Worm (Caenorhabditis elegans) whole organism, early embryonic: Measurements from ENCODE around the gene K02D10.8.

Source experiments
- B0310.2 ChIP-seq: sonication (generic microtip); optimal IDR thresholded peaks from 2 replicates; lab custom pipeline; 2016; ENCODE audit warnings: mild to moderate bottlenecking, missing genetic modification characterization, missing compliant biosample characterization
- F13C5.2 ChIP-seq: sonication (generic microtip); optimal IDR thresholded peaks from 2 replicates; lab custom pipeline; 2017; ENCODE audit warnings: mild to moderate bottlenecking, missing genetic modification characterization, inconsistent platforms, missing compliant biosample characterization
- aly-1 ChIP-seq: sonication (generic microtip); optimal IDR thresholded peaks from 2 replicates; lab custom pipeline; 2016; ENCODE audit warnings: missing genetic modification characterization, missing compliant biosample characterization
- ama-1 ChIP-seq: fragments of 150-350 bp; optimal IDR thresholded peaks from 2 replicates; lab custom pipeline; 2014
- ceh-13 ChIP-seq: fragments of 200-800 bp; sonication (Bioruptor generic); optimal IDR thresholded peaks from 2 replicates; lab custom pipeline; 2018; ENCODE audit warnings: mild to moderate bottlenecking, missing genetic modification characterization, missing compliant biosample characterization
- ceh-36 ChIP-seq: sonication (generic microtip); optimal IDR thresholded peaks from 2 replicates; lab custom pipeline; 2016; ENCODE audit warnings: missing genetic modification characterization, inconsistent platforms, missing compliant biosample characterization
- ets-7 ChIP-seq: sonication (generic microtip); optimal IDR thresholded peaks from 2 replicates; lab custom pipeline; 2016; ENCODE audit warnings: missing genotype, missing genetic modification characterization, missing compliant biosample characterization
- flt-1 ChIP-seq: fragments of 200-800 bp; sonication (Bioruptor generic); IDR thresholded peaks from 2 replicates; pipeline ENCODE4 v1.3.6; 2022; ENCODE audit warnings: missing genetic modification characterization, missing compliant biosample characterization
- hmbx-1 ChIP-seq: sonication (generic microtip); optimal IDR thresholded peaks from 2 replicates; lab custom pipeline; 2016; ENCODE audit warnings: mild to moderate bottlenecking, missing genetic modification characterization, missing compliant biosample characterization
- hmg-4 ChIP-seq: fragments of 200-800 bp; sonication (Bioruptor generic); optimal IDR thresholded peaks from 2 replicates; lab custom pipeline; 2018; ENCODE audit warnings: mild to moderate bottlenecking, missing genetic modification characterization, missing compliant biosample characterization
- hnd-1 ChIP-seq: sonication (generic microtip); optimal IDR thresholded peaks from 2 replicates; lab custom pipeline; 2016; ENCODE audit warnings: missing genetic modification characterization, missing compliant biosample characterization
- pes-1 ChIP-seq: fragments of 200-800 bp; sonication (Bioruptor generic); IDR thresholded peaks from 2 replicates; pipeline ENCODE4 v1.3.6; 2022; ENCODE audit warnings: missing genetic modification reagents, missing genetic modification characterization, missing compliant biosample characterization
- scrt-1 ChIP-seq: fragments of 200-800 bp; sonication (Bioruptor generic); IDR thresholded peaks from 2 replicates; pipeline ENCODE4 v1.3.6; 2022; ENCODE audit warnings: missing genetic modification characterization, missing compliant biosample characterization
- sea-1 ChIP-seq: fragments of 200-800 bp; sonication (Bioruptor generic); conservative IDR thresholded peaks from 2 replicates; pipeline ENCODE4 v1.3.6; 2022; ENCODE audit warnings: missing genetic modification characterization, missing compliant biosample characterization
- tbx-11 ChIP-seq: fragments of 200-800 bp; sonication (Bioruptor generic); IDR thresholded peaks from 2 replicates; pipeline ENCODE4 v1.3.6; 2022; ENCODE audit warnings: missing genetic modification characterization, missing compliant biosample characterization
- tbx-37 ChIP-seq: fragments of 200-800 bp; sonication (Bioruptor generic); conservative IDR thresholded peaks from 2 replicates; pipeline ENCODE4 v1.3.6; 2022; ENCODE audit warnings: missing genetic modification reagents, missing genetic modification characterization, missing compliant biosample characterization
- tra-4 ChIP-seq: sonication (generic microtip); optimal IDR thresholded peaks from 2 replicates; lab custom pipeline; 2017; ENCODE audit warnings: missing genetic modification characterization, missing compliant biosample characterization

K02D10.8 gene

DNA sequence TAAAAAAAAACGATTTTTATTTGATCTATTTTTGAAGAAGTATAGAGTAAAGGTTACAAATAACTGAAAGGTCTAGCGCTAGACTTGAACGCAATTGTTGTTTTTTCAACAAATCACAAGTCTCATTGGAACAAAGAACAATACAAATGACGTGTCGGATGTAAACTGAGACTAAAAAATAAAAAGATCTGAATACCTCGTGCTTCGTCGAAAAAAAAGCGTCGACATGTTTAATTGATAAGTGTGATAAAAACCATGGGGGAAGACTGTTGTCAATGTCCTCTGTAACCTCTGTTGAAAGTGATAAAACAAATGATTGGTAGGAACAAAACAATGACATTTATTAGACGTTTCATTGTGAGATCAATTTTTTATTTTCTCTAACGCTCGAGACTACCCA is 3.4 kb upstream of the K02D10.8 start:
- TF ChIP-seq ets-7 (tag; lab: Kevin White, UChicago) (no peak), hmbx-1 (tag; lab: Kevin White, UChicago) (no peak), ceh-36 (tag; lab: Kevin White, UChicago) (no peak), F13C5.2 (tag; lab: Kevin White, UChicago) (no peak), hnd-1 (tag; lab: Kevin White, UChicago) (no peak), ama-1 (lab: Kevin White, UChicago) (no peak), ceh-13 (GFP tag; lab: Kevin White, UChicago) (no peak), hmg-4 (GFP tag; lab: Kevin White, UChicago) (no peak), sea-1 (GFP tag; lab: Robert Waterston, UW) (no peak), scrt-1 (GFP tag; lab: Robert Waterston, UW) (no peak), aly-1 (tag; lab: Kevin White, UChicago) (no peak), tra-4 (tag; lab: Kevin White, UChicago) (no peak)

ce11 chrIII:8784500-8784899 is 1.7 kb upstream of the K02D10.8 start:
- no peak for TF ChIP-seq sea-1 (GFP tag; lab: Robert Waterston, UW)
- TF ChIP-seq hmg-4 (GFP tag; lab: Kevin White, UChicago) = no peak
- TF ChIP-seq tra-4 (tag; lab: Kevin White, UChicago) = no peak
- TF ChIP-seq ceh-36 (tag; lab: Kevin White, UChicago) = no peak
- TF ChIP-seq B0310.2 (tag; lab: Kevin White, UChicago) = no peak
- TF ChIP-seq F13C5.2 (tag; lab: Kevin White, UChicago) = no peak
- TF ChIP-seq tbx-37 = no peak
- no peak for TF ChIP-seq pes-1 (GFP tag; lab: Robert Waterston, UW)
- no peak for TF ChIP-seq ceh-13 (GFP tag; lab: Kevin White, UChicago)
- TF ChIP-seq scrt-1 (GFP tag; lab: Robert Waterston, UW) = no peak
- TF ChIP-seq aly-1 (tag; lab: Kevin White, UChicago) = no peak
- no peak for TF ChIP-seq ama-1 (lab: Kevin White, UChicago)
- TF ChIP-seq tbx-11 = no peak

- TF ChIP-seq hmbx-1 (tag; lab: Kevin White, UChicago) = no peak
Observed at ce11 chrIII:8785426-8785825, 751 bp upstream of the K02D10.8 start.

DNA sequence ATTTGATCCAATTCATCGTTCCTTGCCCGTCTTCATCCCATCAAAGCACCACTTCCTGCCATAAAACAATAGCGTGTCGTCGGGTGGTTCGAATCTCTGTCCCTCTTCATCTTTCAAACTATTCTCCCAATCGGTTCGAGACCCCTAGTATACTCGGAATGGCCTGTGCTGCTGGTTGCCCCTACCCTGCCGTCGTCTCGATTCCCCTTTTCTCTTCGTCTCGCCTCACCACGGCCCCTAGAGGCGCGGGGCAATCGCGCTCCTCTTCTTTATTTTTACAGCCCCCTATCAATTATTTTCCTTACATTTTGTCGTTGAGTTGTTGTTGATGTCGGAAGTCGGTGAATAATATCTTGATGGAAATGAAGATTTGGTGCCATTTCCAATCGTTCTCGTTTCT is 2.5 kb downstream of the K02D10.8 start:
- no peak for TF ChIP-seq flt-1
- TF ChIP-seq tra-4 (tag; lab: Kevin White, UChicago) = no peak
- TF ChIP-seq hmbx-1 (tag; lab: Kevin White, UChicago) = no peak
- no peak for TF ChIP-seq ama-1 (lab: Kevin White, UChicago)
- no peak for TF ChIP-seq pes-1 (GFP tag; lab: Robert Waterston, UW)
- no peak for TF ChIP-seq ceh-13 (GFP tag; lab: Kevin White, UChicago)
- no peak for TF ChIP-seq sea-1 (GFP tag; lab: Robert Waterston, UW)
- TF ChIP-seq scrt-1 (GFP tag; lab: Robert Waterston, UW) = no peak
- TF ChIP-seq hnd-1 (tag; lab: Kevin White, UChicago) = no peak
- no peak for TF ChIP-seq aly-1 (tag; lab: Kevin White, UChicago)
- TF ChIP-seq B0310.2 (tag; lab: Kevin White, UChicago) = no peak
- TF ChIP-seq tbx-11 = no peak
- no peak for TF ChIP-seq tbx-37
- TF ChIP-seq ets-7 (tag; lab: Kevin White, UChicago) = no peak
- no peak for TF ChIP-seq hmg-4 (GFP tag; lab: Kevin White, UChicago)

ce11 chrIII:8791235-8791634 is 5.1 kb downstream of the K02D10.8 start, which contains the start of the genes zfp-1 and F54F2.14:
zfp-1 (plus strand) TSS chrIII:8791535.
F54F2.14 (plus strand) TSS chrIII:8791546.
- TF ChIP-seq tbx-37 (no peak), scrt-1 (GFP tag; lab: Robert Waterston, UW) (no peak), hmg-4 (GFP tag; lab: Kevin White, UChicago) (no peak), tbx-11 (no peak), ceh-36 (tag; lab: Kevin White, UChicago) (no peak), hmbx-1 (tag; lab: Kevin White, UChicago) (no peak)

ce11 chrIII:8792251-8792650 is 6.1 kb downstream of the K02D10.8 start, which contains the start of gene ztf-1:
ztf-1 (minus strand) TSS chrIII:8792351.
- TF ChIP-seq pes-1 (GFP tag; lab: Robert Waterston, UW) = no peak
- TF ChIP-seq flt-1 = no peak
- TF ChIP-seq hmbx-1 (tag; lab: Kevin White, UChicago) = no peak
- TF ChIP-seq tbx-37 = no peak
- no peak for TF ChIP-seq tra-4 (tag; lab: Kevin White, UChicago)
- no peak for TF ChIP-seq hmg-4 (GFP tag; lab: Kevin White, UChicago)
- no peak for TF ChIP-seq ceh-36 (tag; lab: Kevin White, UChicago)
- no peak for TF ChIP-seq sea-1 (GFP tag; lab: Robert Waterston, UW)
- TF ChIP-seq ceh-13 (GFP tag; lab: Kevin White, UChicago) = no peak
- TF ChIP-seq B0310.2 (tag; lab: Kevin White, UChicago) = no peak
- no peak for TF ChIP-seq ama-1 (lab: Kevin White, UChicago)
- TF ChIP-seq aly-1 (tag; lab: Kevin White, UChicago) = no peak
- TF ChIP-seq F13C5.2 (tag; lab: Kevin White, UChicago) = no peak
- TF ChIP-seq scrt-1 (GFP tag; lab: Robert Waterston, UW) = no peak

ce11 chrIII:8794793-8795192 is 8.6 kb downstream of the K02D10.8 start:
- no peak for TF ChIP-seq F13C5.2 (tag; lab: Kevin White, UChicago)
- TF ChIP-seq hmg-4 (GFP tag; lab: Kevin White, UChicago) = peak; percentile 15
- TF ChIP-seq ets-7 (tag; lab: Kevin White, UChicago) = no peak
